Fruit fly (Drosophila melanogaster): ENCODE results near the gene ArgRS.

ArgRS gene

dm6 chrX:15869843-15870242 is 25.9 kb upstream of the ArgRS start, which contains the start of gene CG16952 (continued):
- TF ChIP-seq cas (GFP tag; IDR thresholded peaks at IDR 0.05) (no peak), Lhr (GFP tag; optimal IDR thresholded peaks at IDR 0.05) (peak; percentile 4), CG10431 (GFP tag; optimal IDR thresholded peaks at IDR 0.05) (no peak), CG13424 (tag; optimal IDR thresholded peaks at IDR 0.05) (no peak), Sin3A (optimal IDR thresholded peaks at IDR 0.05) (peak; percentile 23), Jarid2 (GFP tag; optimal IDR thresholded peaks at IDR 0.05) (no peak), CG14860 (GFP tag; IDR thresholded peaks at IDR 0.05; ENCODE audit: partially characterized antibody) (peak; percentile 93), CG7963 (GFP tag; IDR thresholded peaks at IDR 0.05; ENCODE audit: partially characterized antibody) (peak; percentile 88), Scr (GFP tag; IDR thresholded peaks at IDR 0.05; ENCODE audit: partially characterized antibody) (peak; percentile 93), gfzf (GFP tag; optimal IDR thresholded peaks at IDR 0.05) (peak; percentile 61), Deaf1 (tag; optimal IDR thresholded peaks at IDR 0.05) (no peak), Hey (tag; optimal IDR thresholded peaks at IDR 0.05) (no peak), fd102C (GFP tag; optimal IDR thresholded peaks at IDR 0.05) (no peak), fru (optimal IDR thresholded peaks at IDR 0.05) (no peak), Doc3 (GFP tag; IDR thresholded peaks at IDR 0.05; ENCODE audit: partially characterized antibody) (peak; percentile 88), abd-A (tag; optimal IDR thresholded peaks at IDR 0.05) (no peak), Dek (tag; optimal IDR thresholded peaks at IDR 0.05) (no peak), mam (GFP tag; optimal IDR thresholded peaks at IDR 0.05) (no peak), Kr (GFP tag; optimal IDR thresholded peaks at IDR 0.05) (no peak), HmgD (GFP tag; optimal IDR thresholded peaks at IDR 0.05) (peak; percentile 0), CG1602 (GFP tag; optimal IDR thresholded peaks at IDR 0.05) (no peak), wek (GFP tag; optimal IDR thresholded peaks at IDR 0.05) (no peak), ab (GFP tag; optimal IDR thresholded peaks at IDR 0.05) (no peak), ssp (GFP tag; IDR thresholded peaks at IDR 0.05) (peak; percentile 91), kay (GFP tag; optimal IDR thresholded peaks at IDR 0.05) (no peak), CG30020 (tag; optimal IDR thresholded peaks at IDR 0.05) (peak; percentile 92), CG5245 (GFP tag; optimal IDR thresholded peaks at IDR 0.05) (no peak), Taf1 (GFP tag; IDR thresholded peaks at IDR 0.05) (no peak), Fer2 (tag; optimal IDR thresholded peaks at IDR 0.05) (no peak), CG11456 (GFP tag; IDR thresholded peaks at IDR 0.05) (no peak), CG10462 (GFP tag; optimal IDR thresholded peaks at IDR 0.05) (peak; percentile 55), CG8924 (tag; optimal IDR thresholded peaks at IDR 0.05) (peak; percentile 30), eve (GFP tag; optimal IDR thresholded peaks at IDR 0.05) (no peak), CG11560 (tag; IDR thresholded peaks at IDR 0.05) (no peak), CG7357 (GFP tag; IDR thresholded peaks at IDR 0.05) (peak; percentile 64), gt (GFP tag; IDR thresholded peaks at IDR 0.05) (no peak), zen (tag; optimal IDR thresholded peaks at IDR 0.05) (no peak), grau (tag; optimal IDR thresholded peaks at IDR 0.05) (no peak), Drgx (GFP tag; IDR thresholded peaks at IDR 0.05) (no peak), Med (GFP tag) (peak; percentile 66), Rfx (GFP tag; IDR thresholded peaks at IDR 0.05) (0 out of 2 replicates have a peak, but pooled peaks have one; percentile 17), CG17186 (GFP tag; optimal IDR thresholded peaks at IDR 0.05) (peak; percentile 31), gcm (GFP tag; optimal IDR thresholded peaks at IDR 0.05) (no peak), CG34224 (GFP tag; IDR thresholded peaks at IDR 0.05; ENCODE audit: partially characterized antibody) (peak; percentile 85), knrl (GFP tag; IDR thresholded peaks at IDR 0.05; ENCODE audit: partially characterized antibody) (peak; percentile 85; the same call in 2 of the 3 replicates), lbe (GFP tag; optimal IDR thresholded peaks at IDR 0.05) (no peak), run (tag; optimal IDR thresholded peaks at IDR 0.05) (no peak), CG13894 (tag; optimal IDR thresholded peaks at IDR 0.05) (no peak), CG18599 (GFP tag; optimal IDR thresholded peaks at IDR 0.05) (no peak), CG7556 (GFP tag; optimal IDR thresholded peaks at IDR 0.05) (no peak), CG13624 (GFP tag; optimal IDR thresholded peaks at IDR 0.05) (peak; percentile 18)
